Worm (Caenorhabditis elegans): Measurements from ENCODE around the gene C01F6.14.

ce11 chrIV:9116452-9116851, 12.5 kb upstream of the C01F6.14 start:
- TF ChIP-seq ama-1 (optimal IDR thresholded peaks at IDR 0.05) (no peak), ama-1 (GFP tag; optimal IDR thresholded peaks at IDR 0.05) (no peak), F23B12.7 (tag; optimal IDR thresholded peaks at IDR 0.05; ENCODE audit: insufficient read depth) (no peak), snpc-4 (GFP tag; optimal IDR thresholded peaks at IDR 0.05) (no peak), snpc-4 (tag; optimal IDR thresholded peaks at IDR 0.05) (no peak), ceh-79 (tag; optimal IDR thresholded peaks at IDR 0.05) (no peak), let-607 (tag; optimal IDR thresholded peaks at IDR 0.05) (no peak), ztf-26 (tag; optimal IDR thresholded peaks at IDR 0.05) (no peak), madf-10 (tag; optimal IDR thresholded peaks at IDR 0.05) (no peak), pha-4 (tag; optimal IDR thresholded peaks at IDR 0.05) (no peak), zfh-2 (GFP tag; conservative IDR thresholded peaks at IDR 0.05) (no peak), F49E8.2 (tag; optimal IDR thresholded peaks at IDR 0.05; ENCODE audit: insufficient read depth) (no peak), rcor-1 (GFP tag; IDR thresholded peaks at IDR 0.05) (no peak), repo-1 (tag; optimal IDR thresholded peaks at IDR 0.05) (no peak)

Data from whole organism, young adult.